Worm (Caenorhabditis elegans) whole organism, L3 larva: Measurements from ENCODE around the gene myrf-1.

Experiments
- fos-1 ChIP-seq: fragments of 150-350 bp; optimal IDR thresholded peaks from 2 replicates; lab custom pipeline; 2014; ENCODE audit warnings: missing biosample characterization, missing genetic modification characterization
- hmg-11 ChIP-seq: sonication (generic microtip); optimal IDR thresholded peaks from 2 replicates; lab custom pipeline; 2016; ENCODE audit warnings: missing genetic modification characterization, missing compliant biosample characterization
- jun-1 ChIP-seq: fragments of 150-350 bp; optimal IDR thresholded peaks from 2 replicates; lab custom pipeline; 2014; ENCODE audit warnings: missing biosample characterization, missing genetic modification reagents, missing genetic modification characterization
- lin-39 ChIP-seq: fragments of 150-350 bp; optimal IDR thresholded peaks from 2 replicates; lab custom pipeline; 2018; ENCODE audit warnings: missing biosample characterization, missing genetic modification reagents, missing genetic modification characterization
- nfya-1 ChIP-seq: sonication (generic microtip); optimal IDR thresholded peaks from 2 replicates; lab custom pipeline; 2017; ENCODE audit warnings: missing genetic modification characterization, mild to moderate bottlenecking, missing compliant biosample characterization, antibody characterized with exemption, moderate library complexity; ENCODE audit not compliant: insufficient read depth
- nhr-11 ChIP-seq: fragments of 150-350 bp; optimal IDR thresholded peaks from 2 replicates; lab custom pipeline; 2014; ENCODE audit warnings: missing biosample characterization, missing genetic modification characterization
- nhr-12 ChIP-seq: fragments of 150-350 bp; optimal IDR thresholded peaks from 2 replicates; lab custom pipeline; 2014; ENCODE audit warnings: missing biosample characterization, missing genetic modification characterization
- nhr-237 ChIP-seq: fragments of 150-350 bp; optimal IDR thresholded peaks from 2 replicates; lab custom pipeline; 2014; ENCODE audit warnings: missing biosample characterization, missing genetic modification characterization
- nhr-28 ChIP-seq: fragments of 150-350 bp; optimal IDR thresholded peaks from 2 replicates; lab custom pipeline; 2014; ENCODE audit warnings: missing biosample characterization, missing genetic modification characterization
- unc-39 ChIP-seq: sonication (generic microtip); optimal IDR thresholded peaks from 4 replicates; lab custom pipeline; 2017; ENCODE audit warnings: missing biosample characterization, missing genetic modification characterization
- ztf-11 ChIP-seq: fragments of 150-350 bp; optimal IDR thresholded peaks from 2 replicates; lab custom pipeline; 2014; ENCODE audit warnings: missing biosample characterization, missing genetic modification characterization

- TF ChIP-seq nhr-28 (tag; lab: Kevin White, UChicago) (no peak), fos-1 (tag; lab: Kevin White, UChicago) (no peak), jun-1 (tag; lab: Kevin White, UChicago) (peak; percentile 48), nhr-237 (tag; lab: Kevin White, UChicago) (no peak), nhr-11 (tag; lab: Kevin White, UChicago) (no peak), nfya-1 (no peak), ztf-11 (no peak), hmg-11 (no peak), lin-39 (no peak), unc-39 (tag; lab: Kevin White, UChicago) (no peak), nhr-12 (tag; lab: Kevin White, UChicago) (no peak)
Measured at ce11 chrII:10450335-10450734, 52.0 kb downstream of the myrf-1 start.
